Fruit fly (Drosophila melanogaster): Measurements from ENCODE around the gene glu.

The glu gene

DNA sequence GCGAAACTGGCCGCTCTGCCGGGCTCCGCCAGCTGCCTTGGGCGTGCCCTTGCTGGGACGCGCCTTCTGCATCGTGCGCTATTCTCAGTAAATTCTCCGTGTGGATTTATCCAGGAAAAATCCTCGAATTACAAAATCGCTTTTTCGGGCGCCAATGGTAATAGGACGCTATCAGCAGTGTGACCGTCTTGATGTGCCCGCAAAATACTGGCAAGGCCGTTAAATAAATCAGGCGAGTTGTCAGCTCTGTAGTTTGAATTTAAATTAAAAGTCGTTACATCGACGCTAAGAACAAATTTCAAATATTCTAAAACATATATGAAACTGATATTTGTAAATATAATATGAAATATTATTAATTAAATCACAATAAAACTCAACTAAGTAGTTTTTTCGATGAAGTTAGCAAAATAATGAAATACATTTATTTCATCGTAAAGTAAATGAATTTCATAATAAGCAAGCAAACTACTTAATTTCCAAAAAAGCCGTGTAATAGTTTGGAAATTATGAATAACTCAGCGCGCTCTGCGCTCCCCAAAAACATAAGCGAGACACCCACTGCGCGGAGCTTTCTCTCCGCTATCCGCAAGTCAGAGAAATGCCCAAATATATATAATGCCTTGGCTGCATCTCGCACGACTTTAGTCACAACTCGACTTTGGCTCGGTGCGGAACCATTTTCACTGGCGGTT is at the start of gene glu, which contains the start of gene ChLD3:
Gene glu, minus strand, starts transcription at position 183 of the 695 bp plus-strand sequence.
Gene ChLD3, plus strand, starts transcription at position 645 of the 695 bp plus-strand sequence.
- no peak for TF ChIP-seq noc (tag; optimal IDR thresholded peaks at IDR 0.05)

DNA sequence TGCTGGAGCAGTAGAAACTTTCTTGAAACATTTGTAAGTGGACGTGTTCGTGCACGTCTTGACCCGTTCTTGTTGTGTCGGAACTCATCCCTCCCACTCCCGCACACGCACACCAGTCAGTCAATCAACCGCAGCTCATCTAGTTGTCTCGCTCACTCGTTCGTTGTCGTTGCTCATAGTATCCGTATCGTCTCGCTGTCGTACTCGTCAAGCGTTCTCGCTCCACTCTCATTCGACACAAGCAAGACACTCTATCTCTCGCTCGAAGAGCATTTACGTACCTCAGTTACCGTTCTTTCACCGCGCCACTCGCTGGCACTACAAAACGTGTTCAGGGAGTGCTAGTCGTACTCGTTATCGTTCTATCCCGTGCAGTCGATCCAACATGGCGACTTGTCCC is 49.4 kb upstream of the glu start:
- TF ChIP-seq noc (tag; optimal IDR thresholded peaks at IDR 0.05), result no peak

DNA sequence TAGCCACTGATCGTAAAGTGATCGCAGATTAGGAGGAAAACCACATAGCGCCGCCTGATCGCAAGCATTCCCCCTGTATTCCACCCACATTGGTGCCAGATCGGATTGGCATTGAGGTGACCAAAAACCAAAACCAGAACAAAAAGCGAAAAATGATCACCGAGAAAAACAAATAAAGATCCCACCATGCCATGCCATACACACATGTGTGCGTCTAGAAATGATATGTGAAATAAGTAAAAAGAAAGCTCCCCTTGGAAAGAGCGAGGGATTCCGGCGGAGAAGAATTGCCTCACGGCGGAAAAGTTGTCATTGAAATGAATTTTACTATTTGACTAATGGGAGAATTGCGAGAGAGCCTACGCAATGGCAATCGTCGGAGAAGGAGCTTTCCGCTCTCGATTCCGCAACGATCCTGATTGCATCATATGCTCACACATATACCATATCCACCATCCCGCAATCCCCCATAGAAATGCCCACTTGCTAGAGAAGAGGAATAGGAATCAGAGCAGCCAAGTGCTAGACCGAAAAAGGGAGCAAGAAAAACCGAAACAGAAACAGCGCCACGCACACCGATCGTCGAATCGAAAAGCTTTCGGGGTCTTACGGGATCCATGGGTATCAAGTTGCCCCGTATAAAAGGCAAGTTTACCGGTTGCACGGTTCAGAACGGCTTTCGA is 28.0 kb upstream of the glu start, which contains the start of gene Mhc:
Gene Mhc, plus strand, starts transcription at position 497 of the 683 bp plus-strand sequence.
- no peak for TF ChIP-seq noc (tag; optimal IDR thresholded peaks at IDR 0.05)

- TF ChIP-seq noc (tag; optimal IDR thresholded peaks at IDR 0.05), result no peak
Measured at dm6 chr2L:16764480-16764879, 26.3 kb upstream of the glu start.

DNA sequence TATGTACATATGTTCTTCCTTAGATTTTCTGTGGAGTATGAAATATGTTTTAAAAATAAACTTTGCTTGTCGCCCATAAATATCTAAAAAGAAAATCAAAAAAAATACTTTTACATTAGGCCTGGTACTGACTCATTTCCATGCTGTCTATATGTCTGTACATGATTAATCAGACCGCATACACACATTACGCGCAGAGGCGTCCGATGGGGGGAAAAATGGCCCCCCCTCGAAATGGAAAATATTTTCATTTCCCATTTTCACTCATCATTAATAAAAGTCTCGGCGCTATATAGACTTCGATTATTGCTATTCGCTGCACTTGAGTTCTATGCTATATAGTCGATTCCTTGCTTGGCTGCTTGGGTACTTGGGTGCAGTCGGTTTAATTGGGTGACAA is 23.7 kb upstream of the glu start:
- TF ChIP-seq noc (tag; optimal IDR thresholded peaks at IDR 0.05), result no peak

- TF ChIP-seq noc (tag; optimal IDR thresholded peaks at IDR 0.05), result no peak
Measured at dm6 chr2L:16760504-16761417, 22.6 kb upstream of the glu start, which contains the start of gene ppk17. TSS of gene ppk17 (minus strand) at chr2L:16760554.

dm6 chr2L:16754074-16754473 is 15.9 kb upstream of the glu start, which contains the start of gene yellow-b:
TSS of gene yellow-b (plus strand) at chr2L:16754336.
- TF ChIP-seq noc (tag; optimal IDR thresholded peaks at IDR 0.05), result no peak

dm6 chr2L:16752340-16752739 is 14.2 kb upstream of the glu start:
- TF ChIP-seq noc (tag; optimal IDR thresholded peaks at IDR 0.05), result no peak

DNA sequence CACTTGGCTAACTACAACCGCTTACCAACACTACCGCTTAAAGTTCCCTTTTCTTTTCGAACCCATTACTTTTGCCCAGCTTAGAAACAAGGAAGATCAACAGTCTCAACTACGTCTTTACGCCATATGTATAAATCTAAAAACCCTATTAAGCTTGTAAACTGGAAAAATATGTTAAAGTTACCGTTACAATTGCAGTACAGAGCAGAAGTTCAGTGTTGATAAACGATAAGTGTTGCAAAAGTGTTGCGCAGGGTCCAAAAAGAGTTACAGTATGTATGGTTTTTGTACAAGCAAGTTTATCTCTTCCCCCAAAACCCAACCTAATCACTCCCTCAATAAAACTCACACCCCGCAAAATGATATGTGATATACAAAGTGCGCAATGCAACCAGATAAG is 9.0 kb upstream of the glu start:
- no peak for TF ChIP-seq noc (tag; optimal IDR thresholded peaks at IDR 0.05)

- no peak for TF ChIP-seq noc (tag; optimal IDR thresholded peaks at IDR 0.05)
Measured at dm6 chr2L:16743055-16743805, 5.0 kb upstream of the glu start, which contains the start of the genes LSm7 and BuGZ. TSS of gene LSm7 (minus strand) at chr2L:16743100. TSS of gene BuGZ (plus strand) at chr2L:16743405.

DNA sequence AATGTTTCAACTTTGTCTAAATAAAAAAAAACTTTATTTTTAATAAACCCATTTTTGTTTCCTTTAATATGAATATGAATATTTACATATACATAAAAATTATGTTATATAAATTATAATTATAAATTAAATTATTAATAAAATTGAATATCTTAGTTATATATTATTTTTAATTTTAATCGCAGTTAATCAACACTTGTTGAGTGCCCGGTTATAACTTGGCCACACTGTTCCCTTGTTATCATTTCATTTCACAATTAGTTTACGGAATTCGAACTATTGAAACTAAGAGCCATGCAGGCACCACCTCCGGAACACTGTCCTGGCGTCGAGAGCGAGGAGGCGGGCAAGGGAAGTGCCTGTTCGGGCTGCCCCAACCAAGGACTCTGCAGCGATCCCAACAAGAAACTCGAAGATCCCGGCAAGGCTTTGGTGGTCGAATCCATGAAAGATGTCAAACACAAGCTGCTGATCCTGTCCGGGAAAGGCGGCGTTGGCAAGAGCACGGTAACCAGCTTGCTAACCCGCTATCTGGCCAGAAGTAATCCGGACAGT is 5.8 kb downstream of the glu start, which contains the start of gene Nubp1:
Gene Nubp1, plus strand, starts transcription at position 213 of the 555 bp plus-strand sequence.
- no peak for TF ChIP-seq noc (tag; optimal IDR thresholded peaks at IDR 0.05)

- no peak for TF ChIP-seq noc (tag; optimal IDR thresholded peaks at IDR 0.05)
Measured at dm6 chr2L:16731799-16732198, 6.4 kb downstream of the glu start, which contains the start of gene Prosbeta4. TSS of gene Prosbeta4 (minus strand) at chr2L:16732133.

DNA sequence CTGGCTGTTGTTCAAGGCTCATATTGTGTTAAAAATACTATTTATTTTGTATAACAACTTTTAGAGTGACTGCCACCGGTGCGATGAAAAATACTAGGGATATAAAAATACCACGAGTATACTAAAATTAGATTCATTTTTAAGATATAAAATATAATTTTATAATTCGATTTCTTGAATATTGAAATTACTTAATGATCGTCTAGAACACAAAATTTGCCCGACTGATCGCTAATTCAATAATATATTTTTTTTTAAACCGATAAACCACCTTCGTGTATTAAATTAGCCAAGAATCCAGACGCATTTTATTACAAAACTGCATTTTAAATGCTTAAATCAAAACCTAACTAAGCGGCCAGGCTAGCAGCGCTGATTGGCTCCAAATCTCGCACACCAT is 7.2 kb downstream of the glu start, which contains the start of gene CG17996:
Gene CG17996, minus strand, starts transcription at position 101 of the 400 bp plus-strand sequence.
- TF ChIP-seq noc (tag; optimal IDR thresholded peaks at IDR 0.05), result no peak

- no peak for TF ChIP-seq noc (tag; optimal IDR thresholded peaks at IDR 0.05)
Measured at dm6 chr2L:16729556-16729955, 8.6 kb downstream of the glu start, which contains the start of gene Tsen2. TSS of gene Tsen2 (plus strand) at chr2L:16729777.

Data from whole organism, larva.